Worm (Caenorhabditis elegans) whole organism, L4 larva: Measurements from ENCODE around the gene hecw-1.

Source experiments
- D1046.2 ChIP-seq: fragments of 200-800 bp; sonication (Bioruptor generic); IDR thresholded peaks from 2 replicates; pipeline ENCODE4 v1.3.6; 2022; ENCODE audit warnings: missing genetic modification characterization, missing compliant biosample characterization
- F37D6.2 ChIP-seq: sonication (generic microtip); optimal IDR thresholded peaks from 2 replicates; lab custom pipeline; 2016; ENCODE audit warnings: mild to moderate bottlenecking, missing genetic modification characterization, missing compliant biosample characterization
- F44E2.7 ChIP-seq: fragments of 200-800 bp; sonication (Bioruptor generic); IDR thresholded peaks from 2 replicates; pipeline ENCODE4 v2.1.2; 2022; ENCODE audit warnings: missing genetic modification characterization, missing compliant biosample characterization
- Y5F2A.4 ChIP-seq: fragments of 200-800 bp; sonication (Bioruptor generic); optimal IDR thresholded peaks from 2 replicates; lab custom pipeline; 2018; ENCODE audit warnings: mild to moderate bottlenecking, missing genetic modification characterization, missing compliant biosample characterization
- aha-1 ChIP-seq: fragments of 150-350 bp; peaks from one replicate; lab custom pipeline; 2014; ENCODE audit warnings: missing biosample characterization, missing genetic modification characterization
- ama-1 ChIP-seq: fragments of 150-350 bp; optimal IDR thresholded peaks from 2 replicates; lab custom pipeline; 2014; ENCODE audit warnings: inconsistent platforms, mixed read lengths
- arid-1 ChIP-seq: fragments of 200-800 bp; sonication (Bioruptor generic); conservative IDR thresholded peaks from 2 replicates; pipeline ENCODE4 v1.3.6; 2022; ENCODE audit warnings: missing genetic modification reagents, missing genetic modification characterization, missing compliant biosample characterization
- attf-4 ChIP-seq: sonication (generic microtip); optimal IDR thresholded peaks from 3 replicates; lab custom pipeline; 2017; ENCODE audit warnings: missing biosample characterization, missing genetic modification characterization
- ceh-20 ChIP-seq: fragments of 200-800 bp; sonication (Bioruptor generic); IDR thresholded peaks from 2 replicates; pipeline ENCODE4 v1.3.6; 2022; ENCODE audit warnings: missing genetic modification reagents, missing genetic modification characterization, missing compliant biosample characterization
- ceh-44 ChIP-seq: fragments of 200-800 bp; sonication (Bioruptor generic); IDR thresholded peaks from 2 replicates; pipeline ENCODE4 v1.3.6; 2022; ENCODE audit warnings: missing genetic modification reagents, missing genetic modification characterization, missing compliant biosample characterization
- ceh-62 ChIP-seq: sonication (generic microtip); optimal IDR thresholded peaks from 2 replicates; lab custom pipeline; 2017; ENCODE audit warnings: missing biosample characterization, missing genetic modification characterization
- ces-1 ChIP-seq: fragments of 150-350 bp; sonication (generic microtip); optimal IDR thresholded peaks from 4 replicates; lab custom pipeline; 2014; ENCODE audit warnings: missing biosample characterization, missing genetic modification reagents, missing genetic modification characterization
- cey-2 ChIP-seq: sonication (generic microtip); optimal IDR thresholded peaks from 3 replicates; lab custom pipeline; 2017; ENCODE audit warnings: missing genetic modification characterization, mild to moderate bottlenecking, missing compliant biosample characterization, antibody characterized with exemption, borderline replicate concordance; ENCODE audit not compliant: insufficient read depth
- ctbp-1 ChIP-seq: fragments of 200-800 bp; sonication (Bioruptor generic); IDR thresholded peaks from 2 replicates; pipeline ENCODE4 v1.3.6; 2022; ENCODE audit warnings: missing genetic modification reagents, missing genetic modification characterization, missing compliant biosample characterization
- daf-12 ChIP-seq: fragments of 150-350 bp; optimal IDR thresholded peaks from 2 replicates; lab custom pipeline; 2014; ENCODE audit warnings: missing biosample characterization, missing genetic modification reagents, missing genetic modification characterization
- daf-16 ChIP-seq, 3 experiments: sonication (generic microtip); optimal IDR thresholded peaks; 2 replicates each; lab custom pipeline; 2016 to 2017; ENCODE audit warnings: missing genetic modification characterization in 3 of 3, missing genetic modification reagents in 3 of 3, mild to moderate bottlenecking in 2 of 3, missing compliant biosample characterization in 2 of 3, missing biosample characterization in 1 of 3, moderate library complexity in 1 of 3
- daf-8 ChIP-seq: fragments of 200-800 bp; sonication (Bioruptor generic); IDR thresholded peaks from 2 replicates; pipeline ENCODE4 v1.3.6; 2022; ENCODE audit warnings: missing genetic modification characterization, missing compliant biosample characterization
- dmd-9 ChIP-seq: fragments of 200-800 bp; sonication (Bioruptor generic); IDR thresholded peaks from 2 replicates; pipeline ENCODE4 v1.3.6; 2022; ENCODE audit warnings: missing genetic modification reagents, missing genetic modification characterization, missing compliant biosample characterization
- dpl-1 ChIP-seq: fragments of 150-350 bp; optimal IDR thresholded peaks from 2 replicates; lab custom pipeline; 2014; ENCODE audit warnings: missing biosample characterization, missing genetic modification reagents, missing genetic modification characterization
- duxl-1 ChIP-seq: sonication (generic microtip); optimal IDR thresholded peaks from 2 replicates; lab custom pipeline; 2016; ENCODE audit warnings: mild to moderate bottlenecking, missing genetic modification characterization, moderate library complexity, missing compliant biosample characterization; ENCODE audit not compliant: poor library complexity
- egl-27 ChIP-seq: sonication (generic microtip); optimal IDR thresholded peaks from 3 replicates; lab custom pipeline; 2017; ENCODE audit warnings: missing biosample characterization, missing genetic modification reagents, missing genetic modification characterization
- egl-43 ChIP-seq: fragments of 200-800 bp; sonication (Bioruptor generic); IDR thresholded peaks from 2 replicates; pipeline ENCODE4 v1.3.6; 2022; ENCODE audit warnings: missing genetic modification reagents, missing genetic modification characterization, missing compliant biosample characterization
- hlh-30 ChIP-seq: sonication (generic microtip); optimal IDR thresholded peaks from 2 replicates; lab custom pipeline; 2017; ENCODE audit warnings: antibody characterized with exemption, mild to moderate bottlenecking, missing genetic modification characterization, missing compliant biosample characterization; ENCODE audit not compliant: insufficient read depth
- hmg-1.1 ChIP-seq: fragments of 200-800 bp; sonication (Bioruptor generic); IDR thresholded peaks from 2 replicates; pipeline ENCODE4 v1.3.6; 2022; ENCODE audit warnings: missing genetic modification reagents, missing genetic modification characterization, missing compliant biosample characterization
- lin-1 ChIP-seq: fragments of 200-800 bp; sonication (Bioruptor generic); IDR thresholded peaks from 2 replicates; pipeline ENCODE4 v1.3.6; 2022; ENCODE audit warnings: missing genetic modification reagents, missing genetic modification characterization, missing compliant biosample characterization
- lin-29 ChIP-seq: fragments of 200-800 bp; sonication (Bioruptor generic); IDR thresholded peaks from 2 replicates; pipeline ENCODE4 v1.3.6; 2022; ENCODE audit warnings: missing genetic modification reagents, missing genetic modification characterization, missing compliant biosample characterization
- lsy-2 ChIP-seq, 2 experiments: fragments of 150-350 bp in 1 of 2; sonication (generic microtip) in 1 of 2; optimal IDR thresholded peaks; 2 replicates each; lab custom pipeline; 2014 to 2017; ENCODE audit warnings: missing biosample characterization in 2 of 2, missing genetic modification characterization in 2 of 2
- madf-5 ChIP-seq, 2 experiments: fragments of 200-800 bp; sonication (Bioruptor generic); IDR thresholded peaks; 2 replicates each; pipeline ENCODE4 v1.3.6; 2022; ENCODE audit warnings: missing compliant biosample characterization in 2 of 2, missing genetic modification characterization in 2 of 2
- mdl-1 ChIP-seq, 2 experiments: fragments of 150-350 bp in 1 of 2; sonication (generic microtip) in 1 of 2; optimal IDR thresholded peaks; 2 replicates each; lab custom pipeline; 2014 to 2017; ENCODE audit warnings: missing biosample characterization in 2 of 2, missing genetic modification characterization in 2 of 2
- mes-2 ChIP-seq: sonication (generic microtip); optimal IDR thresholded peaks from 2 replicates; lab custom pipeline; 2016; ENCODE audit warnings: missing genotype, mild to moderate bottlenecking, missing genetic modification characterization, missing compliant biosample characterization; ENCODE audit not compliant: poor library complexity, severe bottlenecking
- mxl-2 ChIP-seq: fragments of 200-800 bp; sonication (Bioruptor generic); conservative IDR thresholded peaks from 2 replicates; pipeline ENCODE4 v1.3.6; 2022; ENCODE audit warnings: missing genetic modification reagents, missing genetic modification characterization, missing compliant biosample characterization
- mxl-3 ChIP-seq: fragments of 200-800 bp; sonication (Bioruptor generic); optimal IDR thresholded peaks from 2 replicates; lab custom pipeline; 2018; ENCODE audit warnings: mild to moderate bottlenecking, missing genetic modification characterization, missing compliant biosample characterization
- nhr-25 ChIP-seq: sonication (generic microtip); optimal IDR thresholded peaks from 2 replicates; lab custom pipeline; 2017; ENCODE audit warnings: missing genetic modification characterization, mild to moderate bottlenecking, missing compliant biosample characterization, antibody characterized with exemption, moderate library complexity, borderline replicate concordance; ENCODE audit not compliant: insufficient read depth
- nhr-41 ChIP-seq: fragments of 200-800 bp; sonication (Bioruptor generic); IDR thresholded peaks from 2 replicates; pipeline ENCODE4 v1.3.6; 2022; ENCODE audit warnings: missing genetic modification reagents, missing genetic modification characterization, missing compliant biosample characterization
- nhr-6 ChIP-seq: fragments of 150-350 bp; optimal IDR thresholded peaks from 2 replicates; lab custom pipeline; 2014; ENCODE audit warnings: missing biosample characterization, missing genetic modification characterization
- nhr-77 ChIP-seq: fragments of 150-350 bp; optimal IDR thresholded peaks from 2 replicates; lab custom pipeline; 2014; ENCODE audit warnings: missing biosample characterization, missing genetic modification characterization
- set-16 ChIP-seq: fragments of 200-800 bp; sonication (Bioruptor generic); IDR thresholded peaks from 2 replicates; pipeline ENCODE4 v1.3.6; 2022; ENCODE audit warnings: missing genetic modification reagents, missing genetic modification characterization, missing compliant biosample characterization
- skn-1 ChIP-seq: fragments of 150-350 bp; optimal IDR thresholded peaks from 2 replicates; lab custom pipeline; 2014; ENCODE audit warnings: missing biosample characterization, missing genetic modification characterization
- snpc-4 ChIP-seq: fragments of 150-350 bp; optimal IDR thresholded peaks from 2 replicates; lab custom pipeline; 2014; ENCODE audit warnings: missing biosample characterization, missing genetic modification characterization
- spr-1 ChIP-seq: sonication (generic microtip); optimal IDR thresholded peaks from 2 replicates; lab custom pipeline; 2016; ENCODE audit warnings: mild to moderate bottlenecking, missing genetic modification characterization, missing compliant biosample characterization
- tra-1 ChIP-seq: fragments of 200-800 bp; sonication (Bioruptor generic); IDR thresholded peaks from 2 replicates; pipeline ENCODE4 v1.3.6; 2022; ENCODE audit warnings: missing genetic modification reagents, missing genetic modification characterization, missing compliant biosample characterization
- unc-39 ChIP-seq: sonication (generic microtip); optimal IDR thresholded peaks from 2 replicates; lab custom pipeline; 2017; ENCODE audit warnings: missing biosample characterization, missing genetic modification characterization
- unc-62 ChIP-seq, 3 experiments: fragments of 150-350 bp in 1 of 3; sonication (generic microtip); optimal IDR thresholded peaks in 2 of 3; peaks in 1 of 3; 1 replicate in 1 of 3; 2 replicates in 2 of 3; lab custom pipeline; 2014 to 2017; ENCODE audit warnings: missing biosample characterization in 3 of 3, missing genetic modification characterization in 3 of 3, missing genetic modification reagents in 3 of 3, missing genotype in 1 of 3
- vab-7 ChIP-seq: fragments of 200-800 bp; sonication (Bioruptor generic); IDR thresholded peaks from 2 replicates; pipeline ENCODE4 v1.3.6; 2022; ENCODE audit warnings: missing genetic modification reagents, missing genetic modification characterization, missing compliant biosample characterization
- zfp-3 ChIP-seq: fragments of 200-800 bp; sonication (Bioruptor generic); conservative IDR thresholded peaks from 2 replicates; pipeline ENCODE4 v1.3.6; 2022; ENCODE audit warnings: missing genetic modification reagents, missing genetic modification characterization, missing compliant biosample characterization
- zip-2 ChIP-seq: fragments of 150-350 bp; optimal IDR thresholded peaks from 2 replicates; lab custom pipeline; 2014; ENCODE audit warnings: missing biosample characterization, missing genetic modification characterization
- ztf-11 ChIP-seq: fragments of 150-350 bp; optimal IDR thresholded peaks from 2 replicates; lab custom pipeline; 2014; ENCODE audit warnings: missing biosample characterization, missing genetic modification characterization
- ztf-7 ChIP-seq: fragments of 150-350 bp; optimal IDR thresholded peaks from 2 replicates; lab custom pipeline; 2014; ENCODE audit warnings: missing biosample characterization, missing genetic modification characterization

The hecw-1 gene

DNA sequence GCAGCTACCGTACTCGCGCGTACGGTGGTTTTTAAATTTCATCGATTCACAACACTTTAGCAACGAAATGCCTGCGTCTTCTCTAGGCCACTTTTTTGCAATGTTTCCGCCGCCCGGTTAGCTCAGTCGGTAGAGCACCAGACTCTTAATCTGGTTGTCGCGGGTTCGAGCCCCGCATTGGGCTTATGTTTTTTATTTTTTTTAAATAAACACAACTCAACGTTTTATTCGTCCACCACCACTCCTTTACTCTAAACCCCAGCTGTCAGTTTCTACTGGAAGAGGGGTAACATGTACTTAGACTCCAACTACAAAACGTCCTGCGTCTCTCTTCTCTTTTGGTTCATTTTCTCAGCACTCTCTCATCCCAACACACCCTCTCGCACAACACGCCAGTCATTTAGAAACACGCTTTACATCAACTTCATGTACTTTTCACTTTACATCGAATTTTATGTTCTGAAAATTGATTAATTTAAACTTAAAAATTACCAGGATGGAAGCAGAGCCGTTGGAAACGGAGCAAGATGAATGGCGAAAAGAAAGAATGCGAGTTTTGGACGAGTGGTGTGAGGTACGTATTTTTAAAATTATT, at the start of gene hecw-1, which contains the start of gene elmd-1 (continued):
- TF ChIP-seq F37D6.2 (tag; lab: Kevin White, UChicago) (no peak), arid-1 (GFP tag; lab: Robert Waterston, UW) (peak; percentile 52; the same call in 1 of the 2 replicates), mxl-2 (GFP tag; lab: Robert Waterston, UW) (no peak), dmd-9 (no peak), zip-2 (tag; lab: Kevin White, UChicago) (no peak), nhr-41 (0 out of 2 replicates have a peak, but pooled peaks have one; percentile 7), madf-5 (GFP tag; IDR thresholded peaks at IDR 0.05; lab: Robert Waterston, UW) (no peak), daf-16 (GFP tag; optimal IDR thresholded peaks at IDR 0.05; lab: Kevin White, UChicago) (peak; percentile 65 to 66), daf-16 (tag; optimal IDR thresholded peaks at IDR 0.05; lab: Kevin White, UChicago) (peak; percentile 88), daf-8 (no peak), nhr-77 (tag; lab: Kevin White, UChicago) (no peak), vab-7 (peak; percentile 81), daf-12 (no peak), set-16 (peak; percentile 34; the same call in 1 of the 2 replicates), egl-27 (tag; lab: Kevin White, UChicago) (no peak), nhr-6 (tag; lab: Kevin White, UChicago) (peak; percentile 26), D1046.2 (GFP tag; lab: Robert Waterston, UW) (peak; percentile 61; the same call in 1 of the 2 replicates), ztf-11 (no peak), F44E2.7 (0 out of 2 replicates have a peak, but pooled peaks have one; percentile 26), ztf-7 (peak; percentile 51), skn-1 (tag; lab: Kevin White, UChicago) (no peak), ceh-20 (GFP tag; lab: Robert Waterston, UW) (peak; percentile 56; the same call in 1 of the 2 replicates), ctbp-1 (GFP tag; lab: Robert Waterston, UW) (peak; percentile 53; the same call in 1 of the 2 replicates), aha-1 (tag; lab: Kevin White, UChicago) (peak; percentile 21), ces-1 (GFP tag; lab: Kevin White, UChicago) (no peak), egl-43 (GFP tag; lab: Robert Waterston, UW) (peak; percentile 87), duxl-1 (peak; percentile 55), cey-2 (tag; lab: Kevin White, UChicago) (no peak), ceh-62 (tag; lab: Kevin White, UChicago) (no peak), snpc-4 (tag; lab: Kevin White, UChicago) (no peak), lin-29 (0 out of 2 replicates have a peak, but pooled peaks have one; percentile 60), spr-1 (tag; lab: Kevin White, UChicago) (no peak), ceh-44 (GFP tag; lab: Robert Waterston, UW) (peak; percentile 82), unc-39 (tag; lab: Kevin White, UChicago) (no peak), mes-2 (peak; percentile 57), Y5F2A.4 (GFP tag; lab: Kevin White, UChicago) (no peak), mdl-1 (tag; optimal IDR thresholded peaks at IDR 0.05; lab: Kevin White, UChicago) (peak in 1 of 2 experiments; percentile 46), zfp-3 (peak; percentile 77; the same call in 1 of the 2 replicates), ama-1 (lab: Kevin White, UChicago) (no peak), lsy-2 (tag; optimal IDR thresholded peaks at IDR 0.05; lab: Kevin White, UChicago) (peak in 1 of 2 experiments; percentile 59), dpl-1 (GFP tag; lab: Kevin White, UChicago) (peak; percentile 5), lin-1 (GFP tag; lab: Robert Waterston, UW) (peak; percentile 69; the same call in 1 of the 2 replicates), unc-62 (GFP tag; optimal IDR thresholded peaks at IDR 0.05 in 1 of 2; lab: Kevin White, UChicago) (peak in 1 of 2 experiments; percentile 56), unc-62 (tag; optimal IDR thresholded peaks at IDR 0.05; lab: Kevin White, UChicago) (no peak), hmg-1.1 (GFP tag; lab: Robert Waterston, UW) (peak; percentile 73), attf-4 (tag; lab: Kevin White, UChicago) (no peak), nhr-25 (no peak), mxl-3 (peak; percentile 60), hlh-30 (tag; lab: Kevin White, UChicago) (peak; percentile 73), tra-1 (GFP tag; lab: Robert Waterston, UW) (peak; percentile 72)
